Worm (Caenorhabditis elegans) whole organism, midembryonic: ENCODE results near the gene ugt-30.
"Not testable (repeated sequence)": the region's sequence is repeated elsewhere in the genome, so short reads cannot be mapped to it uniquely, and the experiment has no call there.

Source experiments
- T22C8.4 ChIP-seq: fragments of 200-800 bp; sonication (Bioruptor generic); IDR thresholded peaks from 2 replicates; pipeline ENCODE4 v1.3.6; 2022; ENCODE audit warnings: missing genetic modification characterization, missing compliant biosample characterization
- cog-1 ChIP-seq: sonication (generic microtip); optimal IDR thresholded peaks from 2 replicates; lab custom pipeline; 2016; ENCODE audit warnings: missing genetic modification characterization, missing compliant biosample characterization
- flt-1 ChIP-seq: fragments of 200-800 bp; sonication (Bioruptor generic); IDR thresholded peaks from 2 replicates; pipeline ENCODE4 v1.3.6; 2022; ENCODE audit warnings: missing genetic modification characterization, missing compliant biosample characterization
- klf-2 ChIP-seq: fragments of 200-800 bp; sonication (Bioruptor generic); conservative IDR thresholded peaks from 2 replicates; pipeline ENCODE4 v1.3.6; 2022; ENCODE audit warnings: missing genetic modification reagents, missing genetic modification characterization, missing compliant biosample characterization
- med-1 ChIP-seq: sonication (generic microtip); optimal IDR thresholded peaks from 2 replicates; lab custom pipeline; 2017; ENCODE audit warnings: missing genetic modification characterization, mild to moderate bottlenecking, missing compliant biosample characterization, antibody characterized with exemption, missing genetic modification reagents; ENCODE audit not compliant: insufficient read depth
- ref-1 ChIP-seq: fragments of 200-800 bp; sonication (Bioruptor generic); conservative IDR thresholded peaks from 2 replicates; pipeline ENCODE4 v1.3.6; 2022; ENCODE audit warnings: missing genetic modification reagents, missing genetic modification characterization, missing compliant biosample characterization
- tab-1 ChIP-seq: fragments of 200-800 bp; sonication (Bioruptor generic); IDR thresholded peaks from 2 replicates; pipeline ENCODE4 v1.3.6; 2022; ENCODE audit warnings: missing genetic modification characterization, missing compliant biosample characterization
- ztf-23 ChIP-seq: fragments of 200-800 bp; sonication (Bioruptor generic); IDR thresholded peaks from 2 replicates; pipeline ENCODE4 v1.3.6; 2022; ENCODE audit warnings: missing genetic modification reagents, missing genetic modification characterization, missing compliant biosample characterization
- ztf-29 ChIP-seq: fragments of 200-800 bp; sonication (Bioruptor generic); IDR thresholded peaks from 2 replicates; pipeline ENCODE4 v1.3.6; 2022; ENCODE audit warnings: missing genetic modification reagents, missing genetic modification characterization, missing compliant biosample characterization

The ugt-30 gene

ce11 chrV:15125162-15125561 lies at the start of gene ugt-30:
Gene ugt-30 (minus strand): TSS chrV:15125262.
- TF ChIP-seq ref-1; med-1 (GFP tag; lab: Kevin White, UChicago); ztf-29 (GFP tag; lab: Robert Waterston, UW): not testable (repeated sequence)

ce11 chrV:15162697-15163096 lies 37.6 kb upstream of the ugt-30 start, which contains the start of gene srz-11:
Gene srz-11 (plus strand): TSS chrV:15163082.
- TF ChIP-seq cog-1 (tag; lab: Kevin White, UChicago) (no peak), klf-2 (GFP tag; lab: Robert Waterston, UW) (no peak), T22C8.4 (GFP tag; lab: Robert Waterston, UW) (no peak), ztf-23 (GFP tag; lab: Robert Waterston, UW) (no peak), med-1 (GFP tag; lab: Kevin White, UChicago) (no peak), tab-1 (GFP tag; lab: Robert Waterston, UW) (no peak), ztf-29 (GFP tag; lab: Robert Waterston, UW) (no peak), ref-1 (no peak), flt-1 (no peak)

- TF ChIP-seq ref-1 (no peak), klf-2 (GFP tag; lab: Robert Waterston, UW) (no peak)
Measured at ce11 chrV:15158691-15159090, 33.6 kb upstream of the ugt-30 start, which contains the start of gene str-45. Gene str-45 (plus strand): TSS chrV:15158991.

- TF ChIP-seq ref-1 (no peak), tab-1 (GFP tag; lab: Robert Waterston, UW) (no peak), flt-1 (no peak), cog-1 (tag; lab: Kevin White, UChicago) (no peak), klf-2 (GFP tag; lab: Robert Waterston, UW) (no peak), T22C8.4 (GFP tag; lab: Robert Waterston, UW) (no peak), ztf-29 (GFP tag; lab: Robert Waterston, UW) (no peak), med-1 (GFP tag; lab: Kevin White, UChicago) (no peak)
Measured at ce11 chrV:15156504-15156903, 31.4 kb upstream of the ugt-30 start.

- no peak for TF ChIP-seq ref-1
- no peak for TF ChIP-seq ztf-29 (GFP tag; lab: Robert Waterston, UW)
- no peak for TF ChIP-seq tab-1 (GFP tag; lab: Robert Waterston, UW)
- TF ChIP-seq med-1 (GFP tag; lab: Kevin White, UChicago) = no peak
- TF ChIP-seq ztf-23 (GFP tag; lab: Robert Waterston, UW) = no peak
- TF ChIP-seq klf-2 (GFP tag; lab: Robert Waterston, UW) = no peak
- TF ChIP-seq T22C8.4 (GFP tag; lab: Robert Waterston, UW) = no peak
- no peak for TF ChIP-seq flt-1
- no peak for TF ChIP-seq cog-1 (tag; lab: Kevin White, UChicago)
Measured at ce11 chrV:15153277-15153676, 28.2 kb upstream of the ugt-30 start, which contains the start of gene srh-55. Gene srh-55 (plus strand): TSS chrV:15153577.

ce11 chrV:15152010-15152409 lies 26.9 kb upstream of the ugt-30 start:
- no peak for TF ChIP-seq tab-1 (GFP tag; lab: Robert Waterston, UW)
- TF ChIP-seq T22C8.4 (GFP tag; lab: Robert Waterston, UW) = no peak
- TF ChIP-seq med-1 (GFP tag; lab: Kevin White, UChicago) = no peak
- TF ChIP-seq cog-1 (tag; lab: Kevin White, UChicago) = no peak
- no peak for TF ChIP-seq ztf-29 (GFP tag; lab: Robert Waterston, UW)
- TF ChIP-seq ref-1 = no peak
- TF ChIP-seq ztf-23 (GFP tag; lab: Robert Waterston, UW) = no peak
- no peak for TF ChIP-seq flt-1
- no peak for TF ChIP-seq klf-2 (GFP tag; lab: Robert Waterston, UW)

- no peak for TF ChIP-seq med-1 (GFP tag; lab: Kevin White, UChicago)
- no peak for TF ChIP-seq ref-1
- TF ChIP-seq klf-2 (GFP tag; lab: Robert Waterston, UW) = no peak
- TF ChIP-seq tab-1 (GFP tag; lab: Robert Waterston, UW) = no peak
- TF ChIP-seq ztf-23 (GFP tag; lab: Robert Waterston, UW) = no peak
- TF ChIP-seq flt-1 = no peak
- no peak for TF ChIP-seq T22C8.4 (GFP tag; lab: Robert Waterston, UW)
- no peak for TF ChIP-seq cog-1 (tag; lab: Kevin White, UChicago)
- TF ChIP-seq ztf-29 (GFP tag; lab: Robert Waterston, UW) = no peak
Measured at ce11 chrV:15150661-15151060, 25.6 kb upstream of the ugt-30 start, which contains the start of gene T09F5.2. Gene T09F5.2 (plus strand): TSS chrV:15150961.

ce11 chrV:15150176-15150575 lies 25.1 kb upstream of the ugt-30 start:
- TF ChIP-seq med-1 (GFP tag; lab: Kevin White, UChicago) (no peak), tab-1 (GFP tag; lab: Robert Waterston, UW) (no peak), T22C8.4 (GFP tag; lab: Robert Waterston, UW) (no peak), ref-1 (no peak), flt-1 (no peak), cog-1 (tag; lab: Kevin White, UChicago) (no peak), ztf-23 (GFP tag; lab: Robert Waterston, UW) (no peak)

- TF ChIP-seq tab-1 (GFP tag; lab: Robert Waterston, UW) = no peak
- TF ChIP-seq med-1 (GFP tag; lab: Kevin White, UChicago) = no peak
Measured at ce11 chrV:15148800-15149199, 23.7 kb upstream of the ugt-30 start, which contains the start of gene T09F5.1. Gene T09F5.1 (plus strand): TSS chrV:15149100.

- no peak for TF ChIP-seq ztf-23 (GFP tag; lab: Robert Waterston, UW)
- no peak for TF ChIP-seq flt-1
- no peak for TF ChIP-seq cog-1 (tag; lab: Kevin White, UChicago)
- TF ChIP-seq T22C8.4 (GFP tag; lab: Robert Waterston, UW) = no peak
- TF ChIP-seq ztf-29 (GFP tag; lab: Robert Waterston, UW) = no peak
- no peak for TF ChIP-seq tab-1 (GFP tag; lab: Robert Waterston, UW)
- no peak for TF ChIP-seq med-1 (GFP tag; lab: Kevin White, UChicago)
- TF ChIP-seq klf-2 (GFP tag; lab: Robert Waterston, UW) = no peak
Measured at ce11 chrV:15147776-15148175, 22.7 kb upstream of the ugt-30 start, which contains the start of gene T09F5.20. Gene T09F5.20 (minus strand): TSS chrV:15147876.
